Worm (Caenorhabditis elegans) whole organism, L3 larva: ENCODE results near the gene Y53F4B.25.

Source experiments
- ZK546.5 ChIP-seq: sonication (generic microtip); optimal IDR thresholded peaks from 2 replicates; lab custom pipeline; 2017; ENCODE audit warnings: missing biosample characterization, missing genetic modification characterization
- aly-2 ChIP-seq: fragments of 150-350 bp; optimal IDR thresholded peaks from 2 replicates; lab custom pipeline; 2014; ENCODE audit warnings: missing biosample characterization, missing genetic modification characterization
- ama-1 ChIP-seq: fragments of 150-350 bp; optimal IDR thresholded peaks from 2 replicates; lab custom pipeline; 2018
- ceh-16 ChIP-seq: sonication (generic microtip); optimal IDR thresholded peaks from 2 replicates; lab custom pipeline; 2017; ENCODE audit warnings: missing biosample characterization, missing genetic modification characterization
- ceh-28 ChIP-seq: fragments of 150-350 bp; optimal IDR thresholded peaks from 2 replicates; lab custom pipeline; 2014; ENCODE audit warnings: missing biosample characterization, missing genetic modification reagents, missing genetic modification characterization
- ceh-82 ChIP-seq: fragments of 150-350 bp; optimal IDR thresholded peaks from 2 replicates; lab custom pipeline; 2014; ENCODE audit warnings: missing biosample characterization, missing genetic modification characterization
- ceh-9 ChIP-seq: sonication (generic microtip); optimal IDR thresholded peaks from 2 replicates; lab custom pipeline; 2018; ENCODE audit warnings: missing biosample characterization, missing genetic modification characterization
- daf-12 ChIP-seq: fragments of 150-350 bp; optimal IDR thresholded peaks from 2 replicates; lab custom pipeline; 2014; ENCODE audit warnings: missing biosample characterization, missing genetic modification reagents, missing genetic modification characterization
- egl-27 ChIP-seq: sonication (generic microtip); optimal IDR thresholded peaks from 4 replicates; lab custom pipeline; 2017; ENCODE audit warnings: missing biosample characterization, missing genetic modification reagents, missing genetic modification characterization
- egl-5 ChIP-seq: fragments of 150-350 bp; optimal IDR thresholded peaks from 2 replicates; lab custom pipeline; 2017; ENCODE audit warnings: missing biosample characterization, missing genetic modification reagents, missing genetic modification characterization, inconsistent platforms
- elt-1 ChIP-seq: fragments of 150-350 bp; optimal IDR thresholded peaks from 2 replicates; lab custom pipeline; 2014; ENCODE audit warnings: missing biosample characterization, missing genetic modification characterization
- elt-2 ChIP-seq: sonication (generic microtip); optimal IDR thresholded peaks from 2 replicates; lab custom pipeline; 2016; ENCODE audit warnings: missing genetic modification reagents, mild to moderate bottlenecking, missing genetic modification characterization, missing compliant biosample characterization
- elt-3 ChIP-seq, 3 experiments: fragments of 150-350 bp in 1 of 3; sonication (generic microtip) in 2 of 3; optimal IDR thresholded peaks; 2 replicates in 2 of 3; 4 replicates in 1 of 3; lab custom pipeline; 2014 to 2017; ENCODE audit warnings: missing biosample characterization in 3 of 3, missing genetic modification characterization in 3 of 3
- fkh-10 ChIP-seq: sonication (generic microtip); optimal IDR thresholded peaks from 2 replicates; lab custom pipeline; 2017; ENCODE audit warnings: missing biosample characterization, missing genetic modification reagents, missing genetic modification characterization
- fkh-2 ChIP-seq: fragments of 150-350 bp; optimal IDR thresholded peaks from 2 replicates; lab custom pipeline; 2014; ENCODE audit warnings: missing biosample characterization, missing genetic modification reagents, missing genetic modification characterization
- fos-1 ChIP-seq: fragments of 150-350 bp; optimal IDR thresholded peaks from 2 replicates; lab custom pipeline; 2014; ENCODE audit warnings: missing biosample characterization, missing genetic modification characterization
- hmg-11 ChIP-seq: sonication (generic microtip); optimal IDR thresholded peaks from 2 replicates; lab custom pipeline; 2016; ENCODE audit warnings: missing genetic modification characterization, missing compliant biosample characterization
- jun-1 ChIP-seq: fragments of 150-350 bp; optimal IDR thresholded peaks from 2 replicates; lab custom pipeline; 2014; ENCODE audit warnings: missing biosample characterization, missing genetic modification reagents, missing genetic modification characterization
- lin-15B ChIP-seq: fragments of 150-350 bp; optimal IDR thresholded peaks from 2 replicates; lab custom pipeline; 2014; ENCODE audit warnings: missing biosample characterization, missing genetic modification characterization
- lin-39 ChIP-seq: fragments of 150-350 bp; optimal IDR thresholded peaks from 2 replicates; lab custom pipeline; 2018; ENCODE audit warnings: missing biosample characterization, missing genetic modification reagents, missing genetic modification characterization
- lsy-12 ChIP-seq: sonication (generic microtip); optimal IDR thresholded peaks from 2 replicates; lab custom pipeline; 2016; ENCODE audit warnings: mild to moderate bottlenecking, missing genetic modification characterization, missing compliant biosample characterization
- mdl-1 ChIP-seq: fragments of 150-350 bp; optimal IDR thresholded peaks from 2 replicates; lab custom pipeline; 2014; ENCODE audit warnings: missing biosample characterization, missing genetic modification characterization
- mml-1 ChIP-seq: fragments of 150-350 bp; sonication (generic microtip); optimal IDR thresholded peaks from 3 replicates; lab custom pipeline; 2014; ENCODE audit warnings: missing biosample characterization, missing genetic modification characterization
- nfya-1 ChIP-seq: sonication (generic microtip); optimal IDR thresholded peaks from 2 replicates; lab custom pipeline; 2017; ENCODE audit warnings: missing genetic modification characterization, mild to moderate bottlenecking, missing compliant biosample characterization, antibody characterized with exemption, moderate library complexity; ENCODE audit not compliant: insufficient read depth
- nhr-11 ChIP-seq: fragments of 150-350 bp; optimal IDR thresholded peaks from 2 replicates; lab custom pipeline; 2014; ENCODE audit warnings: missing biosample characterization, missing genetic modification characterization
- nhr-23 ChIP-seq: fragments of 150-350 bp; optimal IDR thresholded peaks from 2 replicates; lab custom pipeline; 2014; ENCODE audit warnings: missing biosample characterization, missing genetic modification reagents, missing genetic modification characterization
- nhr-237 ChIP-seq: fragments of 150-350 bp; optimal IDR thresholded peaks from 2 replicates; lab custom pipeline; 2014; ENCODE audit warnings: missing biosample characterization, missing genetic modification characterization
- nhr-25 ChIP-seq: sonication (generic microtip); optimal IDR thresholded peaks from 2 replicates; lab custom pipeline; 2017; ENCODE audit warnings: missing biosample characterization, missing genetic modification characterization
- nhr-43 ChIP-seq: sonication (generic microtip); optimal IDR thresholded peaks from 2 replicates; lab custom pipeline; 2016; ENCODE audit warnings: mild to moderate bottlenecking, missing genetic modification characterization, missing compliant biosample characterization; ENCODE audit not compliant: poor library complexity, severe bottlenecking
- nhr-76 ChIP-seq: fragments of 150-350 bp; sonication (generic microtip); optimal IDR thresholded peaks from 5 replicates; lab custom pipeline; 2014; ENCODE audit warnings: missing biosample characterization, missing genetic modification characterization
- nhr-77 ChIP-seq: fragments of 150-350 bp; optimal IDR thresholded peaks from 2 replicates; lab custom pipeline; 2014; ENCODE audit warnings: missing biosample characterization, missing genetic modification characterization
- pha-4 ChIP-seq: fragments of 150-350 bp; optimal IDR thresholded peaks from 2 replicates; lab custom pipeline; 2014; ENCODE audit warnings: missing biosample characterization, missing genetic modification reagents, missing genetic modification characterization
- pqm-1 ChIP-seq: fragments of 150-350 bp; optimal IDR thresholded peaks from 2 replicates; lab custom pipeline; 2017; ENCODE audit warnings: missing biosample characterization, missing genetic modification characterization, inconsistent platforms
- sea-2 ChIP-seq: fragments of 150-350 bp; sonication (generic microtip); optimal IDR thresholded peaks from 4 replicates; lab custom pipeline; 2014; ENCODE audit warnings: missing biosample characterization, missing genetic modification reagents, missing genetic modification characterization
- skn-1 ChIP-seq: fragments of 150-350 bp; optimal IDR thresholded peaks from 2 replicates; lab custom pipeline; 2014; ENCODE audit warnings: missing biosample characterization, missing genetic modification characterization
- snpc-4 ChIP-seq: fragments of 150-350 bp; optimal IDR thresholded peaks from 2 replicates; lab custom pipeline; 2014; ENCODE audit warnings: missing biosample characterization, missing genetic modification characterization
- tbx-2 ChIP-seq: sonication (generic microtip); optimal IDR thresholded peaks from 2 replicates; lab custom pipeline; 2016; ENCODE audit warnings: mild to moderate bottlenecking, missing genetic modification characterization, missing compliant biosample characterization
- unc-39 ChIP-seq: sonication (generic microtip); optimal IDR thresholded peaks from 4 replicates; lab custom pipeline; 2017; ENCODE audit warnings: missing biosample characterization, missing genetic modification characterization
- unc-62 ChIP-seq: fragments of 150-350 bp; sonication (generic microtip); optimal IDR thresholded peaks from 4 replicates; lab custom pipeline; 2014; ENCODE audit warnings: missing biosample characterization, missing genetic modification reagents, missing genetic modification characterization
- ztf-4 ChIP-seq: fragments of 150-350 bp; optimal IDR thresholded peaks from 2 replicates; lab custom pipeline; 2014; ENCODE audit warnings: missing biosample characterization, missing genetic modification characterization

Gene Y53F4B.25

DNA sequence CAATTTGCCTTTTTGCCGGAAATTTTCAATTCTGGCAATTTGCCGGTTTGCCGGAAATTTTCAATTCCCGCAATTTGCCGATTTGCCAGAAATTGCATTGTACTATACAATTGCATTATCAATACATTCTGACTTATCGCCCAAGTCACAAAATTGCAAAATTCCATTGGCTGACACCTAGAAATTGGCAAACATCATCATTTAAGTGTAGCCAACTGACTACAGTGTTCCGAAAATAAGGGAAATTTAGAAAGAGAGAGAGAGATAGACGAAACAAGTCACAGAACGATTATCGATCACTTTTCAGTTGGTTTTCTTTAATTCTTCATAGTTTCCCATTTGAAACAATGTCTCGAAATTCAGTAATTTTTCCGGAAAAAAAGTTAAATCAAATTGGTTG, 24.6 kb upstream of the Y53F4B.25 start:
- peak; percentile 91 for TF ChIP-seq pqm-1
- no peak for TF ChIP-seq nhr-23 (tag; lab: Kevin White, UChicago)
- no peak for TF ChIP-seq lin-39 (tag; lab: Kevin White, UChicago)
- no peak for TF ChIP-seq ZK546.5
- TF ChIP-seq jun-1 (tag; lab: Kevin White, UChicago): peak; percentile 26
- no peak for TF ChIP-seq ceh-16 (tag; lab: Kevin White, UChicago)
- no peak for TF ChIP-seq lsy-12 (tag; lab: Kevin White, UChicago)
- peak; percentile 56 for TF ChIP-seq ceh-28
- TF ChIP-seq ztf-4 (tag; lab: Kevin White, UChicago): no peak
- no peak for TF ChIP-seq fkh-2
- TF ChIP-seq elt-2 (tag; lab: Kevin White, UChicago): peak; percentile 87
- TF ChIP-seq pha-4 (tag; lab: Kevin White, UChicago): peak; percentile 46
- TF ChIP-seq skn-1 (tag; lab: Kevin White, UChicago): no peak

- TF ChIP-seq unc-62 (no peak), nfya-1 (tag; lab: Kevin White, UChicago) (peak; percentile 60), aly-2 (no peak), nhr-77 (tag; lab: Kevin White, UChicago) (no peak), nhr-43 (tag; lab: Kevin White, UChicago) (no peak), nhr-25 (tag; lab: Kevin White, UChicago) (peak; percentile 38), pqm-1 (no peak), nhr-76 (peak; percentile 13), nhr-23 (tag; lab: Kevin White, UChicago) (peak; percentile 12), ceh-82 (tag; lab: Kevin White, UChicago) (no peak), nhr-11 (no peak), elt-2 (tag; lab: Kevin White, UChicago) (peak; percentile 13), snpc-4 (tag; lab: Kevin White, UChicago) (peak; percentile 52), fkh-2 (no peak), fkh-10 (GFP tag; lab: Kevin White, UChicago) (no peak), lin-15B (tag; lab: Kevin White, UChicago) (peak; percentile 44), hmg-11 (tag; lab: Kevin White, UChicago) (peak; percentile 84), fos-1 (tag; lab: Kevin White, UChicago) (no peak), ceh-28 (peak; percentile 60), sea-2 (GFP tag; lab: Kevin White, UChicago) (no peak), elt-1 (tag; lab: Kevin White, UChicago) (no peak), pha-4 (tag; lab: Kevin White, UChicago) (peak; percentile 71), lin-39 (tag; lab: Kevin White, UChicago) (peak; percentile 59), jun-1 (tag; lab: Kevin White, UChicago) (no peak), ceh-9 (no peak)
Measured at ce11 chrII:15119537-15120360, 16.2 kb upstream of the Y53F4B.25 start, which contains the start of gene arp-1. arp-1 (plus strand) TSS chrII:15120301.

ce11 chrII:15124193-15124592, 11.8 kb upstream of the Y53F4B.25 start, which contains the start of gene Y53F4B.23:
Y53F4B.23 (plus strand) TSS chrII:15124504.
- TF ChIP-seq egl-27 (tag; lab: Kevin White, UChicago) (no peak), ama-1 (lab: Kevin White, UChicago) (no peak), aly-2 (no peak), elt-1 (tag; lab: Kevin White, UChicago) (no peak), nhr-25 (tag; lab: Kevin White, UChicago) (no peak)
- TF ChIP-seq, all 47 proteins: peak for 0

ce11 chrII:15130512-15130911, 5.5 kb upstream of the Y53F4B.25 start, which contains the start of gene Y53F4B.62:
Y53F4B.62 (minus strand) TSS chrII:15130612.
- TF ChIP-seq nhr-237 (tag; lab: Kevin White, UChicago): no peak
- TF ChIP-seq lin-15B (tag; lab: Kevin White, UChicago): no peak
- no peak for TF ChIP-seq nhr-43 (tag; lab: Kevin White, UChicago)
- TF ChIP-seq daf-12: no peak
- no peak for TF ChIP-seq mdl-1 (tag; lab: Kevin White, UChicago)
- no peak for TF ChIP-seq ZK546.5
- no peak for TF ChIP-seq egl-27 (tag; lab: Kevin White, UChicago)
- no peak for TF ChIP-seq ceh-9
- no peak for TF ChIP-seq nhr-25 (tag; lab: Kevin White, UChicago)
- no peak for TF ChIP-seq mml-1 (tag; lab: Kevin White, UChicago)
- TF ChIP-seq elt-1 (tag; lab: Kevin White, UChicago): no peak
- no peak for TF ChIP-seq egl-5 (tag; lab: Kevin White, UChicago)
- no peak for TF ChIP-seq lin-39 (tag; lab: Kevin White, UChicago)
- TF ChIP-seq elt-3 (tag; optimal IDR thresholded peaks at IDR 0.05; lab: Kevin White, UChicago): no peak
- TF ChIP-seq unc-39: no peak
- no peak for TF ChIP-seq unc-62
- TF ChIP-seq jun-1 (tag; lab: Kevin White, UChicago): no peak
- no peak for TF ChIP-seq tbx-2 (tag; lab: Kevin White, UChicago)
